Fruit fly (Drosophila melanogaster) whole organism, embryonic: ENCODE data around the gene CG7650.

Source experiments
- Antp ChIP-seq: fragments of 200-800 bp; sonication (Bioruptor generic); optimal IDR thresholded peaks from 3 replicates; lab custom pipeline; 2016; ENCODE audit warnings: missing biosample characterization, missing genetic modification characterization
- CG16779 ChIP-seq: fragments of 200-800 bp; sonication (Bioruptor generic); IDR thresholded peaks from 2 replicates; pipeline ENCODE4 v1.3.6; 2022; ENCODE audit warnings: missing biosample characterization, missing genetic modification characterization
- Hr78 ChIP-seq, 2 experiments: fragments of 200-800 bp in 1 of 2; fragments of >200 bp in 1 of 2; sonication (Bioruptor generic) in 1 of 2; optimal IDR thresholded peaks; 2 replicates each; lab custom pipeline; 2017 to 2019; ENCODE audit warnings: missing biosample characterization in 2 of 2, missing genetic modification characterization in 2 of 2, mild to moderate bottlenecking in 1 of 2, moderate library complexity in 1 of 2
- Oli ChIP-seq: fragments of 200-800 bp; sonication (Bioruptor generic); optimal IDR thresholded peaks from 2 replicates; lab custom pipeline; 2018; ENCODE audit warnings: missing biosample characterization, mild to moderate bottlenecking, missing genetic modification characterization, moderate library complexity
- Ravus ChIP-seq: fragments of 200-800 bp; sonication (Bioruptor generic); IDR thresholded peaks from 2 replicates; pipeline ENCODE4 v1.3.6; 2022; ENCODE audit warnings: missing biosample characterization, missing genetic modification characterization
- Sry-δ ChIP-seq: fragments of 200-800 bp; sonication (Bioruptor generic); optimal IDR thresholded peaks from 2 replicates; lab custom pipeline; 2016; ENCODE audit warnings: missing biosample characterization, missing genetic modification characterization
- Stat92E ChIP-seq, 3 experiments: fragments of >200 bp in 2 of 3; fragments of 200-800 bp in 1 of 3; sonication (Bioruptor generic) in 1 of 3; optimal IDR thresholded peaks; 2 replicates each; lab custom pipeline; 2017 to 2019; ENCODE audit warnings: missing biosample characterization in 3 of 3, missing genetic modification characterization in 3 of 3, mild to moderate bottlenecking in 1 of 3, moderate library complexity in 1 of 3
- bab2 ChIP-seq: fragments of 200-800 bp; sonication (Bioruptor generic); optimal IDR thresholded peaks from 2 replicates; lab custom pipeline; 2016; ENCODE audit warnings: missing biosample characterization, missing genetic modification characterization
- bbx ChIP-seq: fragments of 200-800 bp; sonication (Bioruptor generic); IDR thresholded peaks from 2 replicates; pipeline ENCODE4 v1.3.6; 2022; ENCODE audit warnings: missing biosample characterization, missing genetic modification characterization; ENCODE audit not compliant: partially characterized antibody
- crp ChIP-seq, 2 experiments: fragments of 200-800 bp; sonication (Bioruptor generic); optimal IDR thresholded peaks; 2 replicates in 1 of 2; 3 replicates in 1 of 2; lab custom pipeline; 2017; ENCODE audit warnings: missing biosample characterization in 2 of 2, missing genetic modification characterization in 2 of 2, mild to moderate bottlenecking in 1 of 2, moderate library complexity in 1 of 2
- ken ChIP-seq: fragments of 200-800 bp; sonication (Bioruptor generic); IDR thresholded peaks from 3 replicates; pipeline ENCODE4 v1.3.6; 2022; ENCODE audit warnings: missing biosample characterization, missing genetic modification characterization
- stc ChIP-seq: fragments of 200-800 bp; sonication (Bioruptor generic); IDR thresholded peaks from 2 replicates; pipeline ENCODE4 v1.3.6; 2022; ENCODE audit warnings: missing biosample characterization, missing genetic modification characterization
- wdn ChIP-seq: fragments of 200-800 bp; sonication (Bioruptor generic); IDR thresholded peaks from 2 replicates; pipeline ENCODE4 v1.3.6; 2022; ENCODE audit warnings: missing biosample characterization, missing genetic modification characterization

dm6 chr3L:15634368-15635075 is 24.3 kb upstream of the CG7650 start:
- no peak for TF ChIP-seq CG16779 (GFP tag; lab: Robert Waterston, UW)
- TF ChIP-seq Stat92E (GFP tag; optimal IDR thresholded peaks at IDR 0.05; lab: Kevin White, UChicago) = no peak
- no peak for TF ChIP-seq bab2 (GFP tag; lab: Kevin White, UChicago)
- no peak for TF ChIP-seq Antp (GFP tag; lab: Kevin White, UChicago)
- no peak for TF ChIP-seq Oli (tag; lab: Kevin White, UChicago)
- no peak for TF ChIP-seq stc
- no peak for TF ChIP-seq crp (GFP tag; optimal IDR thresholded peaks at IDR 0.05; lab: Kevin White, UChicago)
- no peak for TF ChIP-seq Hr78 (GFP tag; optimal IDR thresholded peaks at IDR 0.05; lab: Kevin White, UChicago)
- TF ChIP-seq bbx (GFP tag; lab: Robert Waterston, UW) = no peak
- no peak for TF ChIP-seq Ravus
- no peak for TF ChIP-seq wdn (GFP tag; lab: Robert Waterston, UW)
- no peak for TF ChIP-seq Sry-δ (GFP tag; lab: Kevin White, UChicago)
- no peak for TF ChIP-seq ken (GFP tag; lab: Robert Waterston, UW)
